Worm (Caenorhabditis elegans) whole organism, early embryonic: Measurements from ENCODE around the gene rga-3.

ENCODE experiments used
- aly-1 ChIP-seq: sonication (generic microtip); optimal IDR thresholded peaks from 2 replicates; lab custom pipeline; 2016; ENCODE audit warnings: missing genetic modification characterization, missing compliant biosample characterization
- ama-1 ChIP-seq: fragments of 150-350 bp; optimal IDR thresholded peaks from 2 replicates; lab custom pipeline; 2014
- ets-7 ChIP-seq: sonication (generic microtip); optimal IDR thresholded peaks from 2 replicates; lab custom pipeline; 2016; ENCODE audit warnings: missing genotype, missing genetic modification characterization, missing compliant biosample characterization
- hmg-4 ChIP-seq: fragments of 200-800 bp; sonication (Bioruptor generic); optimal IDR thresholded peaks from 2 replicates; lab custom pipeline; 2018; ENCODE audit warnings: mild to moderate bottlenecking, missing genetic modification characterization, missing compliant biosample characterization
- hnd-1 ChIP-seq: sonication (generic microtip); optimal IDR thresholded peaks from 2 replicates; lab custom pipeline; 2016; ENCODE audit warnings: missing genetic modification characterization, missing compliant biosample characterization
- scrt-1 ChIP-seq: fragments of 200-800 bp; sonication (Bioruptor generic); IDR thresholded peaks from 2 replicates; pipeline ENCODE4 v1.3.6; 2022; ENCODE audit warnings: missing genetic modification characterization, missing compliant biosample characterization
- sea-1 ChIP-seq: fragments of 200-800 bp; sonication (Bioruptor generic); conservative IDR thresholded peaks from 2 replicates; pipeline ENCODE4 v1.3.6; 2022; ENCODE audit warnings: missing genetic modification characterization, missing compliant biosample characterization
- tbx-11 ChIP-seq: fragments of 200-800 bp; sonication (Bioruptor generic); IDR thresholded peaks from 2 replicates; pipeline ENCODE4 v1.3.6; 2022; ENCODE audit warnings: missing genetic modification characterization, missing compliant biosample characterization
- tbx-37 ChIP-seq: fragments of 200-800 bp; sonication (Bioruptor generic); conservative IDR thresholded peaks from 2 replicates; pipeline ENCODE4 v1.3.6; 2022; ENCODE audit warnings: missing genetic modification reagents, missing genetic modification characterization, missing compliant biosample characterization

DNA sequence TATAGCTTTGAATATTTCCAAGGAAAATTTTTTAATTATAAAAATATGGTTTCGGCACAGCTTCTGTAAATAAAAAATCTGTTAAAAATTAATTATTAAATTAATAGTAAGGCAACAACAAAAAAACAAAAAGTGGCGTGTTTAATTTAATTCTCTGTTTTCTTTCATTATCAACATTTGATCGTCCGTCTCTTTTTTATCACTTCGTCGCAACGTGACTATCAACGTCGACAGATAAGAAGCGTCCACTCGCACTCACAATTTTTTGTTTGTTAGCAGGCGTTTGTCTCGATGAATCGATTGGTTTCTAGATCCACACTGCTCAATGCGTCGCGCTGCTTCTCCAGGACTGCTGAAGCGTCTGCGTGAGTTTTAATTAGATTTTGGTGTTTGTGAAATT, 5.0 kb upstream of the rga-3 start, which contains the start of gene gcst-1:
- no peak for TF ChIP-seq ets-7 (tag; lab: Kevin White, UChicago)
- no peak for TF ChIP-seq hmg-4
- no peak for TF ChIP-seq ama-1 (lab: Kevin White, UChicago)
- no peak for TF ChIP-seq tbx-11 (GFP tag; lab: Robert Waterston, UW)
- TF ChIP-seq scrt-1 = no peak
- TF ChIP-seq tbx-37 = no peak
- no peak for TF ChIP-seq hnd-1 (tag; lab: Kevin White, UChicago)
- TF ChIP-seq aly-1 (tag; lab: Kevin White, UChicago) = no peak
- no peak for TF ChIP-seq sea-1 (GFP tag; lab: Robert Waterston, UW)
